Fruit fly (Drosophila melanogaster): Measurements from ENCODE around the gene KFase.

Gene KFase

dm6 chr2L:6502887-6503723 lies 14.5 kb upstream of the KFase start:
- no peak for TF ChIP-seq psq (optimal IDR thresholded peaks at IDR 0.05)
- no peak for TF ChIP-seq EcR (GFP tag; optimal IDR thresholded peaks at IDR 0.05)
- TF ChIP-seq usp (GFP tag; optimal IDR thresholded peaks at IDR 0.05), result no peak
- no peak for TF ChIP-seq Dll (optimal IDR thresholded peaks at IDR 0.05)
- TF ChIP-seq pan (optimal IDR thresholded peaks at IDR 0.05), result no peak

DNA sequence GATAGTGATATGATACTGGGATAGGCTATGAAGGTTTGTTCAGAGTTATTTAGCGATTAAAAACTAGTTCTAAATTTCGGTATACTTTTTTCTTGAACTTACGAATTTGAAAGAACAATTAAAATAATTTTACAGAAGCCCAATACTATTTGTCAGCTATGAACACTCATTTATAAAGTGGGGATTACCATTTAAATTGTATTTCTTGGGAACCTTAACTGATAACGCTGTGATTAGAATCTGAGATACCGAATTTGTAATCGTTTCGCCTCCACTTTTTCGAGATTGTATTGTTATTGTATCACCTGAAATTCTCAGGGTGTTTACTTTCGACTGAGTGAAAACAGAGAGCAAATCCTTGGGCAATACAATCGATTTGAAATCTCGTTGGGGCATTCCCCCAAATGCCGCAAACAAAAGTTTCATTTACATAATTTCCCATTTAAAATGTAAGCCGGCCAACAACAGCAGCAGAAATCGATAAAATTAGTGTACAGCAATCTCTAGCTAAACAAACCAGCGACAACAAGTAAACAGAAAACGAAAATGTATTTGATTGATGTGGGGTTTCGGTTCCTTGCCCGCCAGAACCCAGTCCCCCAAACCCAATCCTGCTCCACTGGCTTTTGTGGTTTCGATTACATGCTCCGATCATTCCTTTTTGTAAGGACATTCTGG lies 12.2 kb upstream of the KFase start:
- no peak for TF ChIP-seq usp (GFP tag; optimal IDR thresholded peaks at IDR 0.05)
- no peak for TF ChIP-seq CG8478 (optimal IDR thresholded peaks at IDR 0.05)
- TF ChIP-seq pan (optimal IDR thresholded peaks at IDR 0.05), result no peak
- no peak for TF ChIP-seq Dll (optimal IDR thresholded peaks at IDR 0.05)
- no peak for TF ChIP-seq EcR (GFP tag; optimal IDR thresholded peaks at IDR 0.05)
- no peak for TF ChIP-seq psq (optimal IDR thresholded peaks at IDR 0.05)

- TF ChIP-seq Dll (optimal IDR thresholded peaks at IDR 0.05) (no peak), CG8478 (optimal IDR thresholded peaks at IDR 0.05) (no peak), pan (optimal IDR thresholded peaks at IDR 0.05) (no peak), EcR (GFP tag; optimal IDR thresholded peaks at IDR 0.05) (no peak), psq (optimal IDR thresholded peaks at IDR 0.05) (no peak), usp (GFP tag; optimal IDR thresholded peaks at IDR 0.05) (no peak)
Observed at dm6 chr2L:6498448-6498847, 9.9 kb upstream of the KFase start, which contains the start of gene CG31637. Gene CG31637 (plus strand): TSS chr2L:6498647.

DNA sequence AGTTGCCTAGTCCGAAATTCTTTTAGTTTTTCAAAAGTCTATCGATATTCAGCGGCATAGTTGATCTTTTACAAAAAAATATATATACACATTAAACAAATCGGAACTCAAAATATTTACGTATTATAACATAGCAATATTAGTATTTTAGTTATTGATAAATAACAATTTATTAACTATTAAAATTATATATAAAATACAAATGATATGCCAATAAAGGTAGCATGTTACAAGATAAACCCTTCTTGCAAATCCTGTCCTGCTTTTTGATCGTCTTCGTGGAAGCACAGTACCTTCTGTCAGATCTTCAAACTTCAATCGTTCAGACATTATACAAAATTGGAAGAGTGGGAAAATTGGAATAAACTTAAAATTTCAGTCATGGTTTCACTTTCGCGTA lies 8.2 kb upstream of the KFase start, which contains the start of gene CG9550:
Gene CG9550 (plus strand): TSS at position 301 of the 400 bp plus-strand sequence.
- TF ChIP-seq CG8478 (optimal IDR thresholded peaks at IDR 0.05) (no peak), EcR (GFP tag; optimal IDR thresholded peaks at IDR 0.05) (no peak), usp (GFP tag; optimal IDR thresholded peaks at IDR 0.05) (no peak), Dll (optimal IDR thresholded peaks at IDR 0.05) (no peak), psq (optimal IDR thresholded peaks at IDR 0.05) (no peak), pan (optimal IDR thresholded peaks at IDR 0.05) (no peak)

DNA sequence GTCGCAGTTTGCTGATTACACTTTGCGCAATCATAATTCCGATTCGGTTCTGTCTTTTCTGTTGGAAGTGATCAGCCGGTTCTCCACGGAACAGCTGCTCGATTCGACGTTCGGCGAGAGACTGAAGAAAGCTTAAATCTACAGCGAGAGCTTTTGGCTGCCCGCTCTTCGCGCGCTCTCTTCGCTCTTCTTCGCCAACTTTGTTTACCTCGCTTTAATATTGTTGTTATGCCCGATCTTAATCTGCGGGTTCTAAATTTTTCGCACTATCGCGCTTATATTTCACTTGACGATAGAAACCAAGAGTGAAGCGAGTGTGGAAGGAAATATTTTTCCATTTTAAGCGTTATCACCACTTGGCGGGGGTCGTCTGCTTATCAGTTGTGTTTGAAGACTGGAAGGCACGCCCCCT lies 5.9 kb upstream of the KFase start, which contains the start of gene CG9547:
Gene CG9547 (minus strand): TSS at position 128 of the 412 bp plus-strand sequence.
- no peak for TF ChIP-seq usp (GFP tag; optimal IDR thresholded peaks at IDR 0.05)
- TF ChIP-seq Dll (optimal IDR thresholded peaks at IDR 0.05), result no peak

- TF ChIP-seq EcR (GFP tag; optimal IDR thresholded peaks at IDR 0.05) (no peak), usp (GFP tag; optimal IDR thresholded peaks at IDR 0.05) (no peak), pan (optimal IDR thresholded peaks at IDR 0.05) (no peak), psq (optimal IDR thresholded peaks at IDR 0.05) (no peak), CG8478 (optimal IDR thresholded peaks at IDR 0.05) (no peak), Dll (optimal IDR thresholded peaks at IDR 0.05) (no peak)
Observed at dm6 chr2L:6490783-6491249, 2.3 kb upstream of the KFase start, which contains the start of the genes Phf5a and CG31638. Gene Phf5a (minus strand): TSS chr2L:6490843. Gene CG31638 (plus strand): TSS chr2L:6491061.

DNA sequence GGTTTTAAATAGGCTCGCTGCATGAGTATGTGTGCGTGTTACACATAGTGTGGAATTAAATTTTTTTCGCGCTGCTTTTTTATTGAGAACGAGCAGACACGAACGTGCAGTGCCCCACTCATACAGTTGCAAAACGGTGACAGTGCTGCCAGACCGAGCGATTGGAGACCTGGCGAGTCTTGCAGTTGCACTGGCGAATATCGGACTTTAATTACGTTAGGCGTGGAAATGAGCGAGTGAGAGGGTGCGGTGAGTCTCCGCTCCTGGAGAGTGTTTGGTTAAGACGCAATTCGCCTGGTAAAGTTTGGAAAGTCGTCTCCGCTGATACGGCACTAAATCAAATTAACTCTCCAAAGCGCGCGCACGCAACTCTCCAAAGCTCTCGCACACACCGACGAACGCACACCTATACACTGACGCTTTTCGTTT lies 7.2 kb downstream of the KFase start:
- TF ChIP-seq usp (GFP tag; optimal IDR thresholded peaks at IDR 0.05) (no peak), psq (optimal IDR thresholded peaks at IDR 0.05) (no peak), Dll (optimal IDR thresholded peaks at IDR 0.05) (no peak), CG8478 (optimal IDR thresholded peaks at IDR 0.05) (no peak), pan (optimal IDR thresholded peaks at IDR 0.05) (no peak), EcR (GFP tag; optimal IDR thresholded peaks at IDR 0.05) (no peak)

DNA sequence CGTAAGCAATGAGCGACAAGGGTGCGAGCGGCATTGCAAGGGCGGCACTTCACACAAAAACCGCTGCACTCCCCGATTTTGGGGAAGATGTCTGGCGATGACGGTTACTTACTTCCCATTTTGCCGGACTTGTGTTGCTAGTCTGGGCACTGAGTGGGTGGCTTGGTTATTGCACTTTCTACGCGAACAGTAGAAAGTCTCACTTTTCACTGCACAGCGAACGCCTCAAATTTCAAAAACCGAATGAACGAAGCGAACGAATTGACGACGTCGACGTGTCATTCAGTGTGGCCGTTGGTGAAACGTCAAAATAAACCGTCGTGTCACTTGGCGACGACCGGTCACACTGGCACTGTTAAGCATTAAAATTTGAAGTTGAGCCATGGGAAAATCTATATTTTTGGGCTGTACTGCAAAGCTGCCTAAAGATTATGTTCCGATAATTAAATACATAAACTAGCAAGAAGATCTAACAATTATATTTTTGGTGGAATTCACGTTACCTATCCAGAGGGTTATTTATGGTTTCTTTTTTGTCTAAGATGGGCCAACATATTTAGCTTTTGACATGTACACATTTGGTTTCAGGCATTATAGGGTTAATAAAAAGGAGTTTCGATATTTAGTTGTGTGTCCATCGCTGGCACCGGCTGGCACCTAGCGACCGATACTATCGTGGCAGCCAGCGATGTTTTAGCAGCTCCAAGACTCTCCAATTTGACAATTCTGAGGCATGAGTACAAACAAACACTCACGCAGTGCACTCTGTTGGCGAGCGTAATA lies 8.2 kb downstream of the KFase start, which contains the start of the genes Sec61alpha and Daxx:
Gene Sec61alpha (minus strand): TSS at position 364 of the 783 bp plus-strand sequence.
Gene Daxx (plus strand): TSS at position 718 of the 783 bp plus-strand sequence.
- no peak for TF ChIP-seq EcR (GFP tag; optimal IDR thresholded peaks at IDR 0.05)
- TF ChIP-seq usp (GFP tag; optimal IDR thresholded peaks at IDR 0.05), result no peak
- TF ChIP-seq pan (optimal IDR thresholded peaks at IDR 0.05), result no peak
- no peak for TF ChIP-seq psq (optimal IDR thresholded peaks at IDR 0.05)
- TF ChIP-seq CG8478 (optimal IDR thresholded peaks at IDR 0.05), result no peak
- no peak for TF ChIP-seq Dll (optimal IDR thresholded peaks at IDR 0.05)

DNA sequence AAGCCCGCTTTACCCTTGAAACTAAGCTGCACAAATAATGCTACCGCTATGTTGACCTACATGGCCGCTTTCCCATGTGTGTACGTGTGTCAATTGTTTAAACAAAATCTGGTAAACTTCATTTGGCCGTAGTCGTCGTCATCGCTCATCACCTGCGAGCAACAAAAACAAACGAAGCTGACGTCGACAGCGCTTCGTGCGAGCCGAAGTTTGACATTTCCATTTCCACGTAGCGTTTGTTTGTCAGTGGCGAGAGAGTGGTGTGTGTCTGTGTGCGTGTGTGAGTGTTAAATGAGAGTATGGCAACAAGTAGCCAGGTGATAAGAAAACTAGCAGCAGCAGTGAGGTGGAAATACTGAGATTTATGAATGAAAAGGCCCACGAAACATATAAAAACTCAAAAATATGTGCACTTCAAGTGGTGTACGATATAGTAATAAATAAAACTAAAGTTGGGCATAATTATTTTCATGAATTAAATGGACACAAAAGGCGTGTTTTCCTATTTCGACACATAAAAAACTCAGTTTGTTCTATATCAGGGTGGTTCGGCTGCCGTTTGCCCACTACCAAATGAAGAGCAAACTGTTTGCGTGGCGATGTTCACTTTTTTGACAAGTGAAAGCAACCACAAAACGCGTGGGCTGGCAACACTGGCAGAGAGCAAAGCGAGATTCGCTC lies 9.2 kb downstream of the KFase start:
- TF ChIP-seq psq (optimal IDR thresholded peaks at IDR 0.05), result no peak
- TF ChIP-seq EcR (GFP tag; optimal IDR thresholded peaks at IDR 0.05), result no peak
- no peak for TF ChIP-seq usp (GFP tag; optimal IDR thresholded peaks at IDR 0.05)
- TF ChIP-seq Dll (optimal IDR thresholded peaks at IDR 0.05), result no peak
- TF ChIP-seq pan (optimal IDR thresholded peaks at IDR 0.05), result no peak
- no peak for TF ChIP-seq CG8478 (optimal IDR thresholded peaks at IDR 0.05)

- TF ChIP-seq pan (optimal IDR thresholded peaks at IDR 0.05), result no peak
Observed at dm6 chr2L:6476753-6477152, 11.8 kb downstream of the KFase start, which contains the start of gene CG9536. Gene CG9536 (minus strand): TSS chr2L:6476975.
